Worm (Caenorhabditis elegans) whole organism, mixed stage, embryonic: ENCODE measurements around the gene srbc-36.

Experiments
- blmp-1 ChIP-seq: fragments of 150-350 bp; optimal IDR thresholded peaks from 2 replicates; lab custom pipeline; 2014; ENCODE audit warnings: missing biosample characterization, missing genetic modification characterization
- elt-3 ChIP-seq: fragments of 150-350 bp; optimal IDR thresholded peaks from 2 replicates; lab custom pipeline; 2014; ENCODE audit warnings: missing biosample characterization, missing genetic modification characterization
- flh-1 ChIP-seq: fragments of 200-800 bp; sonication (Bioruptor generic); optimal IDR thresholded peaks from 2 replicates; lab custom pipeline; 2018; ENCODE audit warnings: mild to moderate bottlenecking, missing genetic modification characterization, moderate library complexity, missing compliant biosample characterization
- lin-32 ChIP-seq: fragments of 200-800 bp; sonication (Bioruptor generic); optimal IDR thresholded peaks from 2 replicates; lab custom pipeline; 2018; ENCODE audit warnings: mild to moderate bottlenecking, missing genetic modification characterization, missing compliant biosample characterization
- mab-5 ChIP-seq: fragments of 150-350 bp; optimal IDR thresholded peaks from 2 replicates; lab custom pipeline; 2014; ENCODE audit warnings: missing biosample characterization, missing genetic modification characterization
- nhr-12 ChIP-seq: fragments of 150-350 bp; optimal IDR thresholded peaks from 2 replicates; lab custom pipeline; 2014; ENCODE audit warnings: missing biosample characterization, missing genetic modification characterization
- nhr-237 ChIP-seq: fragments of 150-350 bp; optimal IDR thresholded peaks from 2 replicates; lab custom pipeline; 2014; ENCODE audit warnings: missing biosample characterization, missing genetic modification characterization
- nhr-76 ChIP-seq: sonication (generic microtip); optimal IDR thresholded peaks from 2 replicates; lab custom pipeline; 2017; ENCODE audit warnings: missing biosample characterization, missing genetic modification characterization
- pha-4 ChIP-seq: fragments of 150-350 bp; optimal IDR thresholded peaks from 2 replicates; lab custom pipeline; 2018; ENCODE audit warnings: missing biosample characterization, missing genetic modification reagents, missing genetic modification characterization

DNA sequence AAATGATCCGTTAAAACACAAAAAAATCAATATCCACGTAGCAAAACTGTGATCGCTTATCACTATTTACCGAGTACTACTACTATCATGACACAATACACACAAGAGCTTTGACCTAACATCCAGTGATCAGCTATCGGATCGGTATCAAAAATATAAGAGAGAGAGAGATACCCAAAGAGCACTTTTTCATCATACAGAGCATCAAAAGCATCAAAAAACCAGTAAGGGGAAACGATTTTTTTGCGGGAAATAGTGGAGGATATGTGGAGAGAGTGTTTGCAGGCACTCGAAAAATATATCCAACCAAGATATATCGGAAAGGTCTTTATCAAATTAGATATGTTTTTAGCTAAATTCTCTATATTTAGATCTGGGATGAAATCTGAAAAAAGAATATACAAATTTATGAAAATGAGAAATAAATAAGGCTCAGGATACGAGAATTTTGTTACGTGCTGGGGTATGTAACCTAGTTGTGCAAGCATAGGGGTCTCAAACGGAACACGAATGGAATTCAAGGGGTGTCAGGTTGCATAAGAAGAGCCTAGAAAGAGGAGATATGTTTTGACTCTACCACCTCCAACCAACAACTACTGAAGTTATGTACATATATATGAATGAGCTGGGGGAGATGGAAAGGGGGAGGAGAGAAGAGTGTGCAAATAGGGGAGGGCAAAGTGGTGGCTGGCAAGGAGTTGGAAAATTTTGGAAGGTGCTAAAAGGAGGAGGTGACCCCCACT lies 45.1 kb downstream of the srbc-36 start:
- TF ChIP-seq pha-4 (tag; lab: Kevin White, UChicago), result no peak
- TF ChIP-seq lin-32 (GFP tag; lab: Kevin White, UChicago), result no peak
- no peak for TF ChIP-seq nhr-12 (tag; lab: Kevin White, UChicago)
- no peak for TF ChIP-seq blmp-1 (tag; lab: Kevin White, UChicago)
- TF ChIP-seq flh-1 (GFP tag; lab: Kevin White, UChicago), result no peak
- no peak for TF ChIP-seq nhr-237
- no peak for TF ChIP-seq mab-5 (tag; lab: Kevin White, UChicago)
- TF ChIP-seq elt-3 (tag; lab: Kevin White, UChicago), result no peak
- TF ChIP-seq nhr-76 (tag; lab: Kevin White, UChicago), result no peak
